Fruit fly (Drosophila melanogaster): Measurements from ENCODE around the gene CG31207.

DNA sequence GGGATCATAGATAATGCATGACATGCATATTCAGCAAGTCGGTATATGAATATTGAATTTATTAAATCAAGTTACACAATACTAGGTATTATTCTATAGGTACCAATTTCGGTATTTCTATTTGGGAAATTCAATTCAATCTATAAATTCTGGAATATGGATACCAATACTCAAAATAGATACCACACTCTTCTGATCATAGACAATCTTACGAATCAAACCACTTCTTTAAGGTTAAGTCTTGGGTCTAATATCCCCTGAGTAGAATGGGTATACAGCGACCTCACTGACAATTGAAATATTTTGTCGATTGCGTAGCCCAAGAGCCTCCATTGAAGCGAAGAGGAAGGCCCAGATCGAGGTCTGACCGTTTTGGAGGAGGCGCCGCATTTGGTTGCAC, 46.0 kb upstream of the CG31207 start:
- no peak for TF ChIP-seq ovo (GFP tag; optimal IDR thresholded peaks at IDR 0.05)
- TF ChIP-seq cnc (optimal IDR thresholded peaks at IDR 0.05) = no peak
- no peak for TF ChIP-seq Clk (GFP tag; optimal IDR thresholded peaks at IDR 0.05)
- no peak for TF ChIP-seq CG1620 (GFP tag; optimal IDR thresholded peaks at IDR 0.05)

Measured in whole organism, adult.